Worm (Caenorhabditis elegans) whole organism, L3 larva: ENCODE data around the gene rad-54.B.

ENCODE experiments used
- R02D3.7 ChIP-seq: fragments of 150-350 bp; optimal IDR thresholded peaks from 2 replicates; lab custom pipeline; 2014; ENCODE audit warnings: missing biosample characterization, missing genetic modification characterization
- ZK546.5 ChIP-seq: sonication (generic microtip); optimal IDR thresholded peaks from 2 replicates; lab custom pipeline; 2017; ENCODE audit warnings: missing biosample characterization, missing genetic modification characterization
- aly-2 ChIP-seq: fragments of 150-350 bp; optimal IDR thresholded peaks from 2 replicates; lab custom pipeline; 2014; ENCODE audit warnings: missing biosample characterization, missing genetic modification characterization
- ama-1 ChIP-seq: fragments of 150-350 bp; optimal IDR thresholded peaks from 2 replicates; lab custom pipeline; 2018
- ceh-28 ChIP-seq: fragments of 150-350 bp; optimal IDR thresholded peaks from 2 replicates; lab custom pipeline; 2014; ENCODE audit warnings: missing biosample characterization, missing genetic modification reagents, missing genetic modification characterization
- ceh-82 ChIP-seq: fragments of 150-350 bp; optimal IDR thresholded peaks from 2 replicates; lab custom pipeline; 2014; ENCODE audit warnings: missing biosample characterization, missing genetic modification characterization
- ceh-9 ChIP-seq: sonication (generic microtip); optimal IDR thresholded peaks from 2 replicates; lab custom pipeline; 2018; ENCODE audit warnings: missing biosample characterization, missing genetic modification characterization
- daf-12 ChIP-seq: fragments of 150-350 bp; optimal IDR thresholded peaks from 2 replicates; lab custom pipeline; 2014; ENCODE audit warnings: missing biosample characterization, missing genetic modification reagents, missing genetic modification characterization
- egl-27 ChIP-seq: sonication (generic microtip); optimal IDR thresholded peaks from 4 replicates; lab custom pipeline; 2017; ENCODE audit warnings: missing biosample characterization, missing genetic modification reagents, missing genetic modification characterization
- elt-1 ChIP-seq: fragments of 150-350 bp; optimal IDR thresholded peaks from 2 replicates; lab custom pipeline; 2014; ENCODE audit warnings: missing biosample characterization, missing genetic modification characterization
- elt-2 ChIP-seq: sonication (generic microtip); optimal IDR thresholded peaks from 2 replicates; lab custom pipeline; 2016; ENCODE audit warnings: missing genetic modification reagents, mild to moderate bottlenecking, missing genetic modification characterization, missing compliant biosample characterization
- elt-3 ChIP-seq, 3 experiments: fragments of 150-350 bp in 1 of 3; sonication (generic microtip) in 2 of 3; optimal IDR thresholded peaks; 2 replicates in 2 of 3; 4 replicates in 1 of 3; lab custom pipeline; 2014 to 2017; ENCODE audit warnings: missing biosample characterization in 3 of 3, missing genetic modification characterization in 3 of 3
- fkh-10 ChIP-seq: sonication (generic microtip); optimal IDR thresholded peaks from 2 replicates; lab custom pipeline; 2017; ENCODE audit warnings: missing biosample characterization, missing genetic modification reagents, missing genetic modification characterization
- hmg-11 ChIP-seq: sonication (generic microtip); optimal IDR thresholded peaks from 2 replicates; lab custom pipeline; 2016; ENCODE audit warnings: missing genetic modification characterization, missing compliant biosample characterization
- jun-1 ChIP-seq: fragments of 150-350 bp; optimal IDR thresholded peaks from 2 replicates; lab custom pipeline; 2014; ENCODE audit warnings: missing biosample characterization, missing genetic modification reagents, missing genetic modification characterization
- lin-15B ChIP-seq: fragments of 150-350 bp; optimal IDR thresholded peaks from 2 replicates; lab custom pipeline; 2014; ENCODE audit warnings: missing biosample characterization, missing genetic modification characterization
- lin-39 ChIP-seq: fragments of 150-350 bp; optimal IDR thresholded peaks from 2 replicates; lab custom pipeline; 2018; ENCODE audit warnings: missing biosample characterization, missing genetic modification reagents, missing genetic modification characterization
- lsy-12 ChIP-seq: sonication (generic microtip); optimal IDR thresholded peaks from 2 replicates; lab custom pipeline; 2016; ENCODE audit warnings: mild to moderate bottlenecking, missing genetic modification characterization, missing compliant biosample characterization
- mdl-1 ChIP-seq: fragments of 150-350 bp; optimal IDR thresholded peaks from 2 replicates; lab custom pipeline; 2014; ENCODE audit warnings: missing biosample characterization, missing genetic modification characterization
- nfya-1 ChIP-seq: sonication (generic microtip); optimal IDR thresholded peaks from 2 replicates; lab custom pipeline; 2017; ENCODE audit warnings: missing genetic modification characterization, mild to moderate bottlenecking, missing compliant biosample characterization, antibody characterized with exemption, moderate library complexity; ENCODE audit not compliant: insufficient read depth
- nhr-11 ChIP-seq: fragments of 150-350 bp; optimal IDR thresholded peaks from 2 replicates; lab custom pipeline; 2014; ENCODE audit warnings: missing biosample characterization, missing genetic modification characterization
- nhr-12 ChIP-seq: fragments of 150-350 bp; optimal IDR thresholded peaks from 2 replicates; lab custom pipeline; 2014; ENCODE audit warnings: missing biosample characterization, missing genetic modification characterization
- nhr-23 ChIP-seq: fragments of 150-350 bp; optimal IDR thresholded peaks from 2 replicates; lab custom pipeline; 2014; ENCODE audit warnings: missing biosample characterization, missing genetic modification reagents, missing genetic modification characterization
- nhr-237 ChIP-seq: fragments of 150-350 bp; optimal IDR thresholded peaks from 2 replicates; lab custom pipeline; 2014; ENCODE audit warnings: missing biosample characterization, missing genetic modification characterization
- nhr-25 ChIP-seq: sonication (generic microtip); optimal IDR thresholded peaks from 2 replicates; lab custom pipeline; 2017; ENCODE audit warnings: missing biosample characterization, missing genetic modification characterization
- nhr-43 ChIP-seq: sonication (generic microtip); optimal IDR thresholded peaks from 2 replicates; lab custom pipeline; 2016; ENCODE audit warnings: mild to moderate bottlenecking, missing genetic modification characterization, missing compliant biosample characterization; ENCODE audit not compliant: poor library complexity, severe bottlenecking
- nhr-67 ChIP-seq: fragments of 150-350 bp; optimal IDR thresholded peaks from 2 replicates; lab custom pipeline; 2014; ENCODE audit warnings: missing biosample characterization, missing genetic modification characterization
- nhr-77 ChIP-seq: fragments of 150-350 bp; optimal IDR thresholded peaks from 2 replicates; lab custom pipeline; 2014; ENCODE audit warnings: missing biosample characterization, missing genetic modification characterization
- pha-4 ChIP-seq: fragments of 150-350 bp; optimal IDR thresholded peaks from 2 replicates; lab custom pipeline; 2014; ENCODE audit warnings: missing biosample characterization, missing genetic modification reagents, missing genetic modification characterization
- pqm-1 ChIP-seq: fragments of 150-350 bp; optimal IDR thresholded peaks from 2 replicates; lab custom pipeline; 2017; ENCODE audit warnings: missing biosample characterization, missing genetic modification characterization, inconsistent platforms
- skn-1 ChIP-seq: fragments of 150-350 bp; optimal IDR thresholded peaks from 2 replicates; lab custom pipeline; 2014; ENCODE audit warnings: missing biosample characterization, missing genetic modification characterization
- snpc-4 ChIP-seq: fragments of 150-350 bp; optimal IDR thresholded peaks from 2 replicates; lab custom pipeline; 2014; ENCODE audit warnings: missing biosample characterization, missing genetic modification characterization
- tbx-2 ChIP-seq: sonication (generic microtip); optimal IDR thresholded peaks from 2 replicates; lab custom pipeline; 2016; ENCODE audit warnings: mild to moderate bottlenecking, missing genetic modification characterization, missing compliant biosample characterization
- unc-39 ChIP-seq: sonication (generic microtip); optimal IDR thresholded peaks from 4 replicates; lab custom pipeline; 2017; ENCODE audit warnings: missing biosample characterization, missing genetic modification characterization
- unc-62 ChIP-seq: fragments of 150-350 bp; sonication (generic microtip); optimal IDR thresholded peaks from 4 replicates; lab custom pipeline; 2014; ENCODE audit warnings: missing biosample characterization, missing genetic modification reagents, missing genetic modification characterization
- zag-1 ChIP-seq: fragments of 150-350 bp; optimal IDR thresholded peaks from 2 replicates; lab custom pipeline; 2014; ENCODE audit warnings: missing biosample characterization, missing genetic modification characterization
- ztf-11 ChIP-seq: fragments of 150-350 bp; optimal IDR thresholded peaks from 2 replicates; lab custom pipeline; 2014; ENCODE audit warnings: missing biosample characterization, missing genetic modification characterization
- ztf-4 ChIP-seq: fragments of 150-350 bp; optimal IDR thresholded peaks from 2 replicates; lab custom pipeline; 2014; ENCODE audit warnings: missing biosample characterization, missing genetic modification characterization

The rad-54.B gene

DNA sequence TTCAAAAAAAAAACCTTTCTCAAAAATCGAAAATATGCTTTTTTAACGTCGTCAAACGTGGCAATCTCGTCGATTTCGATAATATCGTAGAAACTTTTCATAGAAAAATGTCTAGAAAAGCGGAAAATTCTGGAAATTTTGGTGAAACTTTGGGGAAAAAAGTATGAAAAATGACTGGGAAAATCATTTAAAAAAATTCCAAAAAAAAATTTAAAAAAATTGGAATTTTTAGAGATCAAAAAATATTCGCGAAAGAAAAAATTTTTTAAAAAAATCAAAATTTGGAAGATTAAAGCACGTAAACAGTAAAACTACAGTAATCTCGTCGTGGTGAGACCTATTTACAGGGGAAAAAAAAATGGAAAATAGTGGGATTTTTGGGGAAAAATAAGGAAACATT, 10.9 kb upstream of the rad-54.B start, which contains the start of gene Y116A8C.10:
TSS of gene Y116A8C.10 (minus strand) at position 101 of the 400 bp plus-strand sequence.
- TF ChIP-seq nhr-67 (tag; lab: Kevin White, UChicago) (no peak), nhr-12 (tag; lab: Kevin White, UChicago) (no peak), ztf-11 (no peak), R02D3.7 (no peak), jun-1 (no peak), fkh-10 (no peak), zag-1 (tag; lab: Kevin White, UChicago) (no peak), mdl-1 (no peak), ceh-28 (tag; lab: Kevin White, UChicago) (no peak), egl-27 (tag; lab: Kevin White, UChicago) (no peak), nhr-25 (tag; lab: Kevin White, UChicago) (no peak), nhr-43 (tag; lab: Kevin White, UChicago) (no peak), ceh-9 (tag; lab: Kevin White, UChicago) (no peak), elt-3 (tag; optimal IDR thresholded peaks at IDR 0.05; lab: Kevin White, UChicago) (no peak), nhr-77 (no peak), daf-12 (tag; lab: Kevin White, UChicago) (no peak), elt-2 (no peak)
- TF ChIP-seq, all 47 proteins: peak for 0

- TF ChIP-seq pha-4 (tag; lab: Kevin White, UChicago), result peak; percentile 60
- TF ChIP-seq snpc-4 (tag; lab: Kevin White, UChicago), result peak; percentile 77
- peak; percentile 88 for TF ChIP-seq nhr-43 (tag; lab: Kevin White, UChicago)
- TF ChIP-seq tbx-2 (tag; lab: Kevin White, UChicago), result peak; percentile 10
- TF ChIP-seq lin-39 (tag; lab: Kevin White, UChicago), result peak; percentile 11
- no peak for TF ChIP-seq nhr-11 (tag; lab: Kevin White, UChicago)
- peak; percentile 43 for TF ChIP-seq nfya-1 (tag; lab: Kevin White, UChicago)
- peak; percentile 80 for TF ChIP-seq ceh-28 (tag; lab: Kevin White, UChicago)
- no peak for TF ChIP-seq zag-1 (tag; lab: Kevin White, UChicago)
- TF ChIP-seq hmg-11, result peak; percentile 94
- peak; percentile 13 for TF ChIP-seq ceh-82 (tag; lab: Kevin White, UChicago)
- TF ChIP-seq ztf-4, result no peak
- TF ChIP-seq nhr-237 (tag; lab: Kevin White, UChicago), result no peak
- TF ChIP-seq unc-39 (tag; lab: Kevin White, UChicago), result no peak
- TF ChIP-seq pqm-1 (tag; lab: Kevin White, UChicago), result no peak
- peak; percentile 66 for TF ChIP-seq nhr-23 (tag; lab: Kevin White, UChicago)
- TF ChIP-seq lsy-12 (tag; lab: Kevin White, UChicago), result no peak
- TF ChIP-seq jun-1, result no peak
- TF ChIP-seq lin-15B, result peak; percentile 33
- TF ChIP-seq R02D3.7, result peak; percentile 20
- TF ChIP-seq aly-2 (tag; lab: Kevin White, UChicago), result no peak
- TF ChIP-seq ama-1 (lab: Kevin White, UChicago), result no peak
- peak; percentile 25 for TF ChIP-seq elt-2
Observed at ce11 chrIV:16946746-16947145, 3.1 kb upstream of the rad-54.B start, which contains the start of the genes Y116A8C.9 and arf-6. Gene Y116A8C.9, minus strand, starts transcription at chrIV:16946800. Gene arf-6, plus strand, starts transcription at chrIV:16947120.

ce11 chrIV:16952389-16952788, 2.5 kb downstream of the rad-54.B start:
- TF ChIP-seq nfya-1 (tag; lab: Kevin White, UChicago) (no peak), nhr-11 (tag; lab: Kevin White, UChicago) (no peak), skn-1 (tag; lab: Kevin White, UChicago) (no peak), R02D3.7 (no peak), nhr-25 (tag; lab: Kevin White, UChicago) (no peak), nhr-77 (no peak), ZK546.5 (tag; lab: Kevin White, UChicago) (no peak), pqm-1 (tag; lab: Kevin White, UChicago) (no peak), unc-62 (GFP tag; lab: Kevin White, UChicago) (no peak), elt-3 (tag; optimal IDR thresholded peaks at IDR 0.05; lab: Kevin White, UChicago) (no peak), tbx-2 (tag; lab: Kevin White, UChicago) (no peak), unc-39 (tag; lab: Kevin White, UChicago) (no peak), nhr-23 (tag; lab: Kevin White, UChicago) (no peak), elt-1 (tag; lab: Kevin White, UChicago) (no peak), nhr-237 (tag; lab: Kevin White, UChicago) (no peak)
